Fruit fly (Drosophila melanogaster): ENCODE results near the gene CG9222.

The CG9222 gene

DNA sequence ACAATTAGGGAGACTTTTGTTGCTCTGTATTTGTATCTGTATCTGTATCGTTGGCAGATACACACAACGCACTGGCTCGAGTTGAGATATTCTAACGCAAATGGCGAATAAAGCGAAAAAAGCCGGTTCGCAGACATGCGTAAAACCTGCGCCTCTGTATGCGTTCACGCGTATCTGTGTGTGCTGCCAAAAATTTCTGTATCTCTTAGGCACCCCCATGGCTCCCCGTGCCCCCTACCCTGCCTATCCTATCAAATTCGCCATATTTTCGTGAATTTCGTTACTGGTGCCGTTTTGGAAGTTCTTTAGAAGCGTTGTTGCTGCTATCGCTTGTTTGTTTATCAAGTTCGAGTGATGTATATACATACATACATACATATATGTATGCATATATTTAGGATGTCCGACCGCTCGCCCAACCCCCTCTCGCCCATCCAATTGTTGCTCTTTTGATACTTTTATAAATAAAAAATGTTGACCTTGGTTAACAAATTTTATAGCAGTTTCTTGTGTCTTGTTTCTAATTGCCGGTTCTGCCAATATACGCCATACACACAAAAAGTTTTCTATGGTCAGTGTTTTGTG is 45.0 kb upstream of the CG9222 start:
- no peak for TF ChIP-seq cnc (optimal IDR thresholded peaks at IDR 0.05)
- TF ChIP-seq CG7101 (tag; optimal IDR thresholded peaks at IDR 0.05): no peak
- TF ChIP-seq bab1 (GFP tag; optimal IDR thresholded peaks at IDR 0.05): no peak
- TF ChIP-seq Mnt (GFP tag; optimal IDR thresholded peaks at IDR 0.05): no peak
- no peak for TF ChIP-seq CG14711 (tag; optimal IDR thresholded peaks at IDR 0.05)
- TF ChIP-seq toe (GFP tag; optimal IDR thresholded peaks at IDR 0.05): no peak
- TF ChIP-seq CG1620 (GFP tag; optimal IDR thresholded peaks at IDR 0.05): no peak
- TF ChIP-seq CG11617 (GFP tag; optimal IDR thresholded peaks at IDR 0.05): no peak
- no peak for TF ChIP-seq Hr96 (GFP tag; optimal IDR thresholded peaks at IDR 0.05)
- TF ChIP-seq CG7045 (GFP tag; optimal IDR thresholded peaks at IDR 0.05): no peak
- TF ChIP-seq CG12768 (GFP tag; optimal IDR thresholded peaks at IDR 0.05): no peak
- TF ChIP-seq Crg-1 (GFP tag; optimal IDR thresholded peaks at IDR 0.05): no peak
- TF ChIP-seq CG33017 (tag; optimal IDR thresholded peaks at IDR 0.05): no peak
- TF ChIP-seq Clk (GFP tag; optimal IDR thresholded peaks at IDR 0.05): no peak
- no peak for TF ChIP-seq kay (GFP tag; ENCODE audit: borderline replicate concordance)
- no peak for TF ChIP-seq cic (GFP tag; optimal IDR thresholded peaks at IDR 0.05)
- TF ChIP-seq pad (GFP tag; optimal IDR thresholded peaks at IDR 0.05): no peak
- TF ChIP-seq ovo (GFP tag; optimal IDR thresholded peaks at IDR 0.05): no peak
- TF ChIP-seq tj (GFP tag; optimal IDR thresholded peaks at IDR 0.05): no peak
- TF ChIP-seq CG5204 (GFP tag; optimal IDR thresholded peaks at IDR 0.05): no peak

dm6 chr2L:6086771-6087170 is 44.1 kb upstream of the CG9222 start:
- TF ChIP-seq Mnt (GFP tag; optimal IDR thresholded peaks at IDR 0.05) (no peak), bab1 (GFP tag; optimal IDR thresholded peaks at IDR 0.05) (no peak), CG1620 (GFP tag; optimal IDR thresholded peaks at IDR 0.05) (no peak), toe (GFP tag; optimal IDR thresholded peaks at IDR 0.05) (no peak), tj (GFP tag; optimal IDR thresholded peaks at IDR 0.05) (peak; percentile 29), CG14711 (tag; optimal IDR thresholded peaks at IDR 0.05) (peak; percentile 8), cnc (optimal IDR thresholded peaks at IDR 0.05) (no peak), CG7101 (tag; optimal IDR thresholded peaks at IDR 0.05) (no peak), CG12768 (GFP tag; optimal IDR thresholded peaks at IDR 0.05) (peak; percentile 20), CG11617 (GFP tag; optimal IDR thresholded peaks at IDR 0.05) (no peak), kay (GFP tag; ENCODE audit: borderline replicate concordance) (no peak), Crg-1 (GFP tag; optimal IDR thresholded peaks at IDR 0.05) (no peak), ovo (GFP tag; optimal IDR thresholded peaks at IDR 0.05) (no peak), CG33017 (tag; optimal IDR thresholded peaks at IDR 0.05) (no peak)

DNA sequence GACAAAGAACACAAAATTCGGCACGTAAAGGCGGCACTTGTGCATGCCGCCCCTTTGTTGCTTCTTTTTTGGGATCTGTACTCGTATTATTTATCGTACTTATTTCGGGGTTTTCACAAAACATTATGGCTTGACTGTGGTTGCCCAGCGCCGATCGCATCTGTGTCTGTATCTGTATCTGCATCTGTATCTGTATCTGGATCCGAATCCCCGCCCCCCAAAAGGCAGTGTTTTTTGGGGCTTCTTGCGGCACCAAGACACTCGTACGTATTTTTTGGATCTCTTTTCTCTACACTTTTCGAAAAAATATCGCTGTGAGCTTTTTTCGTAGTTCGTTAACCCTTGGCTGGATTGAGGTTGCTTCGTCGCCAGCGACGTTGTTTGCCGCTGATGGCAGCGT is 43.1 kb upstream of the CG9222 start:
- TF ChIP-seq CG7045 (GFP tag; optimal IDR thresholded peaks at IDR 0.05): no peak
- TF ChIP-seq Clk (GFP tag; optimal IDR thresholded peaks at IDR 0.05): no peak
- no peak for TF ChIP-seq Mnt (GFP tag; optimal IDR thresholded peaks at IDR 0.05)
- no peak for TF ChIP-seq Hr96 (GFP tag; optimal IDR thresholded peaks at IDR 0.05)
- no peak for TF ChIP-seq kay (GFP tag; ENCODE audit: borderline replicate concordance)
- TF ChIP-seq cnc (optimal IDR thresholded peaks at IDR 0.05): no peak
- no peak for TF ChIP-seq CG14711 (tag; optimal IDR thresholded peaks at IDR 0.05)
- TF ChIP-seq CG33017 (tag; optimal IDR thresholded peaks at IDR 0.05): no peak
- no peak for TF ChIP-seq ovo (GFP tag; optimal IDR thresholded peaks at IDR 0.05)
- TF ChIP-seq cic (GFP tag; optimal IDR thresholded peaks at IDR 0.05): no peak
- no peak for TF ChIP-seq CG7101 (tag; optimal IDR thresholded peaks at IDR 0.05)

dm6 chr2L:6088371-6089365 is 42.2 kb upstream of the CG9222 start:
- no peak for TF ChIP-seq toe (GFP tag; optimal IDR thresholded peaks at IDR 0.05)
- peak; percentile 47 for TF ChIP-seq CG7045 (GFP tag; optimal IDR thresholded peaks at IDR 0.05)
- TF ChIP-seq ovo (GFP tag; optimal IDR thresholded peaks at IDR 0.05): peak; percentile 63
- peak; percentile 48 for TF ChIP-seq CG33017 (tag; optimal IDR thresholded peaks at IDR 0.05)
- TF ChIP-seq CG1620 (GFP tag; optimal IDR thresholded peaks at IDR 0.05): peak; percentile 19
- peak; percentile 100 for TF ChIP-seq kay (GFP tag; ENCODE audit: borderline replicate concordance)
- peak; percentile 91 to 93 for TF ChIP-seq cnc (optimal IDR thresholded peaks at IDR 0.05)
- TF ChIP-seq Crg-1 (GFP tag; optimal IDR thresholded peaks at IDR 0.05): peak; percentile 49
- TF ChIP-seq pad (GFP tag; optimal IDR thresholded peaks at IDR 0.05): peak; percentile 54
- TF ChIP-seq CG7101 (tag; optimal IDR thresholded peaks at IDR 0.05): peak; percentile 66
- TF ChIP-seq CG11617 (GFP tag; optimal IDR thresholded peaks at IDR 0.05): peak; percentile 69
- TF ChIP-seq Hr96 (GFP tag; optimal IDR thresholded peaks at IDR 0.05): peak; percentile 52
- TF ChIP-seq Clk (GFP tag; optimal IDR thresholded peaks at IDR 0.05): peak; percentile 47
- TF ChIP-seq cic (GFP tag; optimal IDR thresholded peaks at IDR 0.05): peak; percentile 99
- peak; percentile 85 for TF ChIP-seq tj (GFP tag; optimal IDR thresholded peaks at IDR 0.05)
- peak; percentile 79 for TF ChIP-seq bab1 (GFP tag; optimal IDR thresholded peaks at IDR 0.05)
- no peak for TF ChIP-seq CG14711 (tag; optimal IDR thresholded peaks at IDR 0.05)
- no peak for TF ChIP-seq CG5204 (GFP tag; optimal IDR thresholded peaks at IDR 0.05)
- peak; percentile 99 for TF ChIP-seq Mnt (GFP tag; optimal IDR thresholded peaks at IDR 0.05)
- peak; percentile 88 for TF ChIP-seq CG12768 (GFP tag; optimal IDR thresholded peaks at IDR 0.05)

DNA sequence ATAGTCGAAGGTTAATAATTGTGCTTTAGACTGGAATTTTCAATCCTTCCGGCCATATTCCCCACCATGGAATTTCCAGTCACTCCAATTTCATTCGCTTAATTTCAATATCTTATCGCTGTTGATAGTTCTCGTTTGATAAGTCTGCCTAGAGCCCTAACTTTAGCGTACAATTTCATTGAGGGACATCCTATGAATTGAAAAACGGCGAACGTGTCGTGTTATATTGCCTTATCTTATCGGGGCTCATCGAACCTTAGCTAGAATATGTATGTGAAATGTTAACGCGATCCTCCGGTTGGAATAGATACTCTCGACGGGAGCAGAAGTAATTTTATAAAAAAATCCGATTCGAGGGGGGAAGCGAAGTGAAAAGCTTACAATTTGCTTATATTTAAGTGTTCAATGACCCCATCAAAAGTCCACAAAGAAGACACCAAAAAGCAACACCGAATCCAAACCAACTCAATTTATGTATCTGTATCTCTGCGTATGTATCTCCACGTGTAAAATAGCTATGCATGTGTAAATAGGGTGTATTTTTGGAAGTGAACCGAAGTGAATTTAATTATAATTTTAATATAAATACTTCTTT is 41.1 kb upstream of the CG9222 start:
- TF ChIP-seq cic (GFP tag; optimal IDR thresholded peaks at IDR 0.05): peak; percentile 99
- no peak for TF ChIP-seq kay (GFP tag; ENCODE audit: borderline replicate concordance)

All from whole organism, adult.